Worm (Caenorhabditis elegans) whole organism, young adult: Measurements from ENCODE around the gene cup-15.

Experiments used
- Y56A3A.18 ChIP-seq: fragments of 200-800 bp; sonication (Bioruptor generic); IDR thresholded peaks from 2 replicates; pipeline ENCODE4 v1.3.6; 2022; ENCODE audit warnings: missing genetic modification reagents, missing genetic modification characterization, missing compliant biosample characterization
- ama-1 ChIP-seq, 3 experiments: fragments of 150-350 bp in 1 of 3; sonication (generic microtip) in 2 of 3; optimal IDR thresholded peaks; 2 replicates each; lab custom pipeline; 2014 to 2018; ENCODE audit warnings: missing biosample characterization in 2 of 3, missing genetic modification characterization in 2 of 3, missing genetic modification reagents in 2 of 3
- ceh-40 ChIP-seq: fragments of 200-800 bp; sonication (Bioruptor generic); IDR thresholded peaks from 2 replicates; pipeline ENCODE4 v1.3.6; 2022; ENCODE audit warnings: missing genetic modification characterization, missing compliant biosample characterization
- egrh-3 ChIP-seq: fragments of 200-800 bp; sonication (Bioruptor generic); IDR thresholded peaks from 2 replicates; pipeline ENCODE4 v1.3.6; 2022; ENCODE audit warnings: missing genetic modification reagents, missing genetic modification characterization, missing compliant biosample characterization
- ekl-4 ChIP-seq: fragments of 200-800 bp; sonication (Bioruptor generic); IDR thresholded peaks from 2 replicates; pipeline ENCODE4 v1.3.6; 2022; ENCODE audit warnings: missing genetic modification reagents, missing genetic modification characterization, missing compliant biosample characterization
- hlh-26 ChIP-seq: fragments of 200-800 bp; sonication (Bioruptor generic); conservative IDR thresholded peaks from 2 replicates; pipeline ENCODE4 v1.3.6; 2022; ENCODE audit warnings: missing genetic modification reagents, missing genetic modification characterization, missing compliant biosample characterization
- somi-1 ChIP-seq: fragments of 200-800 bp; sonication (Bioruptor generic); optimal IDR thresholded peaks from 2 replicates; lab custom pipeline; 2018; ENCODE audit warnings: mild to moderate bottlenecking, missing genetic modification characterization, missing compliant biosample characterization
- ztf-22 ChIP-seq: fragments of 200-800 bp; sonication (Bioruptor generic); optimal IDR thresholded peaks from 2 replicates; lab custom pipeline; 2018; ENCODE audit warnings: mild to moderate bottlenecking, missing genetic modification characterization, moderate library complexity, missing compliant biosample characterization

- TF ChIP-seq ceh-40 (GFP tag; lab: Robert Waterston, UW) = no peak
- no peak for TF ChIP-seq egrh-3 (GFP tag; lab: Robert Waterston, UW)
- TF ChIP-seq somi-1 (GFP tag; lab: Kevin White, UChicago) = no peak
- no peak for TF ChIP-seq hlh-26 (GFP tag; lab: Robert Waterston, UW)
- TF ChIP-seq Y56A3A.18 = no peak
- TF ChIP-seq ama-1 (optimal IDR thresholded peaks at IDR 0.05; lab: Kevin White, UChicago) = no peak
- TF ChIP-seq ama-1 (GFP tag; optimal IDR thresholded peaks at IDR 0.05; lab: Kevin White, UChicago) = no peak
- no peak for TF ChIP-seq ztf-22 (GFP tag; lab: Kevin White, UChicago)
- no peak for TF ChIP-seq ekl-4 (GFP tag; lab: Robert Waterston, UW)
Observed at ce11 chrII:9374807-9375206, 22.0 kb downstream of the cup-15 start, which contains the start of gene C06C3.12.
